Worm (Caenorhabditis elegans) whole organism, L2 larva: ENCODE measurements around the gene nmr-1.

Source experiments
- alr-1 ChIP-seq: fragments of 150-350 bp; optimal IDR thresholded peaks from 2 replicates; lab custom pipeline; 2014; ENCODE audit warnings: missing biosample characterization, missing genetic modification characterization
- fos-1 ChIP-seq: fragments of 150-350 bp; optimal IDR thresholded peaks from 2 replicates; lab custom pipeline; 2014; ENCODE audit warnings: missing biosample characterization, missing genetic modification characterization
- nhr-10 ChIP-seq: sonication (generic microtip); optimal IDR thresholded peaks from 2 replicates; lab custom pipeline; 2017; ENCODE audit warnings: missing biosample characterization, missing genetic modification characterization

ce11 chrII:5416204-5416764 is 30.1 kb downstream of the nmr-1 start, which contains the start of gene EEED8.2:
- TF ChIP-seq fos-1 (tag; lab: Kevin White, UChicago) = no peak
- no peak for TF ChIP-seq nhr-10 (tag; lab: Kevin White, UChicago)
- no peak for TF ChIP-seq alr-1 (tag; lab: Kevin White, UChicago)
